Worm (Caenorhabditis elegans) whole organism, young adult: ENCODE data around the gene jmjd-3.1.

ENCODE experiments used
- F22D6.2 ChIP-seq: sonication (generic microtip); optimal IDR thresholded peaks from 2 replicates; lab custom pipeline; 2016; ENCODE audit warnings: mild to moderate bottlenecking, missing genetic modification characterization, missing compliant biosample characterization
- F23B12.7 ChIP-seq: sonication (generic microtip); optimal IDR thresholded peaks from 2 replicates; lab custom pipeline; 2017; ENCODE audit warnings: missing genetic modification characterization, mild to moderate bottlenecking, missing compliant biosample characterization, antibody characterized with exemption, moderate library complexity; ENCODE audit not compliant: insufficient read depth
- Y53F4B.3 ChIP-seq: fragments of 200-800 bp; sonication (Bioruptor generic); IDR thresholded peaks from 2 replicates; pipeline ENCODE4 v1.3.6; 2022; ENCODE audit warnings: missing genetic modification reagents, missing genetic modification characterization, missing compliant biosample characterization
- mel-28 ChIP-seq: sonication (generic microtip); optimal IDR thresholded peaks from 2 replicates; lab custom pipeline; 2016; ENCODE audit warnings: borderline replicate concordance, mild to moderate bottlenecking, missing genetic modification characterization, missing compliant biosample characterization
- mxl-1 ChIP-seq: sonication (generic microtip); optimal IDR thresholded peaks from 2 replicates; lab custom pipeline; 2016; ENCODE audit warnings: missing genetic modification characterization, missing compliant biosample characterization
- pha-4 ChIP-seq: fragments of 150-350 bp; sonication (generic microtip); optimal IDR thresholded peaks from 2 replicates; lab custom pipeline; 2014; ENCODE audit warnings: missing biosample characterization, missing genetic modification reagents, missing genetic modification characterization
- rec-8 ChIP-seq, 2 experiments: sonication (generic microtip); optimal IDR thresholded peaks; 2 replicates each; lab custom pipeline; 2016; ENCODE audit warnings: mild to moderate bottlenecking in 2 of 2, missing genetic modification characterization in 2 of 2, missing genetic modification reagents in 2 of 2, missing genotype in 2 of 2, missing biosample characterization in 1 of 2, missing compliant biosample characterization in 1 of 2, moderate library complexity in 1 of 2
- snpc-1.1 ChIP-seq: sonication (generic microtip); optimal IDR thresholded peaks from 2 replicates; lab custom pipeline; 2017; ENCODE audit warnings: missing genetic modification characterization, mild to moderate bottlenecking, missing compliant biosample characterization, antibody characterized with exemption, moderate library complexity, missing genotype, missing genetic modification reagents; ENCODE audit not compliant: insufficient read depth
- tlf-1 ChIP-seq: fragments of 200-800 bp; sonication (Bioruptor generic); optimal IDR thresholded peaks from 2 replicates; lab custom pipeline; 2018; ENCODE audit warnings: mild to moderate bottlenecking, missing genetic modification characterization, missing compliant biosample characterization

DNA sequence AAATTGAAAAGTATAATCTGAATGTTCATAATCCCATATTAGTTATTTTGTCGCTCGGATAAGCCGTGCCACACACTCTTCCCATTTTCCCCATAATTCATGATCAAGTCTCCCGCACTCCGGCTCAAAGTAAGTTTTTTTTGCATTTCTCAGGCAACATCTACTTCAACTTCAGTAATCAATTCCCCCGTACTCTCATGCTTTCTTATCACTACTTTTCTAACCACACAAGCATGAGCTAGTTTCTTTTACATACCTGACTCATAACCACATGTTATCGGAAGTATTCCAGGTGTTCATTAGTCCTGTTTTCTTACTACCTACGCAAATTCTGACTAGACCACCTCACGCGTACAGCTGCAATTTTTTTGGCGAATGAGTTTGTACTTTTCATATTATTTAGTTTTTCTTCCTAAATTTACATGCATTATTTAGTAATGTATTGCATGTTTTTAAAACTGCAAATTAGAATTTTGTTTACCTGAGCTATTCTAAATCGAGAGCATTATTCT, 4.3 kb upstream of the jmjd-3.1 start:
- TF ChIP-seq mxl-1 (tag; lab: Kevin White, UChicago) (no peak), pha-4 (tag; lab: Kevin White, UChicago) (no peak), snpc-1.1 (no peak), rec-8 (tag; optimal IDR thresholded peaks at IDR 0.05; lab: Kevin White, UChicago) (no peak), mel-28 (tag; lab: Kevin White, UChicago) (no peak), tlf-1 (GFP tag; lab: Kevin White, UChicago) (no peak), F22D6.2 (tag; lab: Kevin White, UChicago) (no peak), F23B12.7 (tag; lab: Kevin White, UChicago) (no peak), Y53F4B.3 (GFP tag; lab: Robert Waterston, UW) (no peak)
